Worm (Caenorhabditis elegans): ENCODE data around the gene C09H10.9.

C09H10.9 gene

DNA sequence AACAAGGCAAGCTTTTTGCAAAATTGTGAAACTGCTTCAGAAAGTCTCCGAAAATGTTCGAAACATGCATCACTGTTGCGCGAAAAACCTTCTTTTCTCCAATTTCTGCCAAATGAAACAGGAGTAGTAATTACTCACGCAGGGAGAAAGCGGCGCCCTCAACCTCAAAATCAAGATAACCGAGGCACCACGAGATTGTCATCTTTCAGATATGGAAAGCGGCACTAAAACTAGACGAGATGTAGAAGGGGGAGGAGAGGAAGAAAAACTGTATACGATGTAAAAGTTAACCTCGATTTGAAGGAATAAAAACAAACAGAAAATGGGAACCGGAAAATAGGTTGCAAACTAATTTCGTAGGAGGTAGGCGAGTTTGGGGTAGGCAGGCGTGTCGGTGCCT lies 27.7 kb upstream of the C09H10.9 start:
- no peak for TF ChIP-seq ztf-6 (GFP tag; IDR thresholded peaks at IDR 0.05)
- no peak for TF ChIP-seq snpc-4 (GFP tag; optimal IDR thresholded peaks at IDR 0.05)
- no peak for TF ChIP-seq snpc-4 (tag; optimal IDR thresholded peaks at IDR 0.05)
- TF ChIP-seq repo-1 (tag; optimal IDR thresholded peaks at IDR 0.05): no peak
- TF ChIP-seq egl-18 (GFP tag; IDR thresholded peaks at IDR 0.05): no peak
- TF ChIP-seq ztf-26 (tag; optimal IDR thresholded peaks at IDR 0.05): no peak
- TF ChIP-seq sdz-38 (tag; optimal IDR thresholded peaks at IDR 0.05): no peak
- TF ChIP-seq F57C9.4 (tag; optimal IDR thresholded peaks at IDR 0.05): no peak
- TF ChIP-seq K11D2.4 (GFP tag; IDR thresholded peaks at IDR 0.05): no peak
- no peak for TF ChIP-seq ztf-3 (GFP tag; optimal IDR thresholded peaks at IDR 0.05)

DNA sequence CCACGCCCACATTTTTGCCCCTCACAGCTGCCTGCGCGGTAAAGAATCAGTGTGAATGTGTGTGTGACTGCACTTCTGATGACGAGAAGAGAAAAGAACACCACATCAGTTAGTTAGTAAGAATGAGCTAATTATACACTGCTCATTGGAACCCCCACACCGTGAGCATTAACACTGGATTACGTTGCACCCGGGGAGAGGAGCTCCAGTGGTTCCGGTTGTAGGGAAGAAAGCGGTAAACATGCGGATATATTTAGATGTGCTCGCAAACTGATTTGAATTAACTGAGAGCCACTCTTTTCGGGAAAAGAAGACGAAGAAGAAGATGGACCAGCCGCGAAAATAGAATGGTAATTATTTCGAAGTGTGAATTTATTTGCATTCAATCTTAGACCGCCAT lies 17.5 kb upstream of the C09H10.9 start:
- TF ChIP-seq Y53F4B.3 (GFP tag; IDR thresholded peaks at IDR 0.05): no peak
- no peak for TF ChIP-seq Y56A3A.18 (GFP tag; IDR thresholded peaks at IDR 0.05)
- no peak for TF ChIP-seq madf-6 (GFP tag; IDR thresholded peaks at IDR 0.05)
- TF ChIP-seq attf-6 (GFP tag; IDR thresholded peaks at IDR 0.05): no peak
- no peak for TF ChIP-seq snpc-1.1 (tag; optimal IDR thresholded peaks at IDR 0.05; ENCODE audit: insufficient read depth)
- TF ChIP-seq nhr-90 (tag; optimal IDR thresholded peaks at IDR 0.05): no peak
- no peak for TF ChIP-seq ceh-58 (GFP tag; IDR thresholded peaks at IDR 0.05)

DNA sequence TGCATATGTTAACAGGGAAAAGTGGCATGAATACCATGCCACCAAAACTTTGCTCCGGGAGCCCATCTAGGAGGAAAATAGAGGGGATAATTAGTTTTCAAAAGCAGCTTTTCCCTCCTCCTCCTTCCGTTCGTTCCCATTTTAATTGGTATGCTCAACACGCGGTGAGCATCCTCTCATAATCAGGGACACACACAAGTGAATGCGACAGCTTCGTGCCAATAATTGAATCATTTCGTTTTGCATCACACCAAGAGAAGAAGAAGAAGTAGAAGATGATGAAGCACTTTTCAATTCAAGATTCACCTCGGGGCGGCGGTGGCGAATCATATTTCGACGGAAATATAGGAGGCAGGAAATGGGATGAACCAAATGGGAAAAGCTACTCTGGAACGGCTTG lies 16.1 kb upstream of the C09H10.9 start:
- no peak for TF ChIP-seq ceh-40 (GFP tag; IDR thresholded peaks at IDR 0.05)
- TF ChIP-seq B0019.2 (GFP tag; conservative IDR thresholded peaks at IDR 0.05): no peak
- TF ChIP-seq madf-10 (tag; optimal IDR thresholded peaks at IDR 0.05): no peak
- no peak for TF ChIP-seq ceh-100 (GFP tag; IDR thresholded peaks at IDR 0.05)
- TF ChIP-seq ama-1 (optimal IDR thresholded peaks at IDR 0.05): no peak
- TF ChIP-seq ama-1 (GFP tag; optimal IDR thresholded peaks at IDR 0.05): no peak
- TF ChIP-seq F39B2.1 (GFP tag; IDR thresholded peaks at IDR 0.05): no peak
- no peak for TF ChIP-seq tbx-9 (tag; optimal IDR thresholded peaks at IDR 0.05; ENCODE audit: borderline replicate concordance)
- TF ChIP-seq chd-7 (tag; optimal IDR thresholded peaks at IDR 0.05): no peak
- TF ChIP-seq hlh-12 (tag; optimal IDR thresholded peaks at IDR 0.05): no peak
- no peak for TF ChIP-seq ceh-91 (GFP tag; IDR thresholded peaks at IDR 0.05)
- TF ChIP-seq lin-40 (tag; optimal IDR thresholded peaks at IDR 0.05): no peak
- TF ChIP-seq snpc-3.4 (tag; optimal IDR thresholded peaks at IDR 0.05): no peak
- TF ChIP-seq lin-35 (GFP tag; optimal IDR thresholded peaks at IDR 0.05): no peak
- no peak for TF ChIP-seq ekl-4 (GFP tag; IDR thresholded peaks at IDR 0.05)

DNA sequence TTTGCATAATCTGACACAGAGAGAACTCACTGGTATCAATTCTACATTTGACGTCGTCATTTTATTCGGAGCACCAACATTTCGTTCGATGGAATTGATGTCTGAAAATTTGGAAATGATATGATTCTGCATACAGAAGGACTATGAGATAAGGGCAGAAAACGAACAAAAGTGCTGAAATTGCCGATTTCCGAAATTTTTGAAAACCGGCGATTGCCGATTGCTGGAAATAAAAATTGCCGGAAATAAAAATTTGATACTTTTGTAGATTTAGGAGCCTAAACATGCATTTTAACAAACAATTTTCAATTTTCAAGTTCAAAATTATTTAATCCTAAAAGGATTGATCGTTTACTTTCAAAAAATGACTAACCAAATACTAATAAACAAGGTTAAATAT lies 14.9 kb upstream of the C09H10.9 start, which contains the start of gene unc-53:
unc-53 (minus strand) TSS at position 101 of the 400 bp plus-strand sequence.
- no peak for TF ChIP-seq ztf-6 (GFP tag; IDR thresholded peaks at IDR 0.05)
- TF ChIP-seq K12H6.12 (tag; optimal IDR thresholded peaks at IDR 0.05): no peak
- TF ChIP-seq sea-2 (GFP tag; IDR thresholded peaks at IDR 0.05): no peak
- TF ChIP-seq hlh-26 (GFP tag; conservative IDR thresholded peaks at IDR 0.05): no peak
- TF ChIP-seq B0019.2 (GFP tag; conservative IDR thresholded peaks at IDR 0.05): no peak
- no peak for TF ChIP-seq let-526 (GFP tag; IDR thresholded peaks at IDR 0.05)
- TF ChIP-seq Y53G8AR.9 (GFP tag; conservative IDR thresholded peaks at IDR 0.05): no peak
- TF ChIP-seq zfh-2 (GFP tag; conservative IDR thresholded peaks at IDR 0.05): no peak
- TF ChIP-seq snpc-4 (GFP tag; optimal IDR thresholded peaks at IDR 0.05): no peak
- TF ChIP-seq snpc-4 (tag; optimal IDR thresholded peaks at IDR 0.05): no peak
- no peak for TF ChIP-seq ceh-40 (GFP tag; IDR thresholded peaks at IDR 0.05)
- TF ChIP-seq C17E4.6 (GFP tag; IDR thresholded peaks at IDR 0.05): no peak
- no peak for TF ChIP-seq zim-3 (tag; optimal IDR thresholded peaks at IDR 0.05)
- TF ChIP-seq B0035.1 (tag; optimal IDR thresholded peaks at IDR 0.05): no peak
- no peak for TF ChIP-seq madf-8 (GFP tag; conservative IDR thresholded peaks at IDR 0.05)
- TF ChIP-seq akir-1 (GFP tag; optimal IDR thresholded peaks at IDR 0.05): no peak
- no peak for TF ChIP-seq F10E7.11 (tag; optimal IDR thresholded peaks at IDR 0.05)
- no peak for TF ChIP-seq snpc-1.1 (tag; optimal IDR thresholded peaks at IDR 0.05; ENCODE audit: insufficient read depth)
- TF ChIP-seq F39B2.1 (GFP tag; IDR thresholded peaks at IDR 0.05): no peak
- TF ChIP-seq ccch-3 (GFP tag; optimal IDR thresholded peaks at IDR 0.05): no peak
